Fruit fly (Drosophila melanogaster): ENCODE results near the gene dos.

dm6 chr3L:2645068-2645467 lies 55.9 kb downstream of the dos start, which contains the start of gene CG1143:
- no peak for TF ChIP-seq CG8478 (optimal IDR thresholded peaks at IDR 0.05)
- TF ChIP-seq psq (optimal IDR thresholded peaks at IDR 0.05), result no peak
- no peak for TF ChIP-seq EcR (GFP tag; optimal IDR thresholded peaks at IDR 0.05)
- no peak for TF ChIP-seq pan (optimal IDR thresholded peaks at IDR 0.05)
- no peak for TF ChIP-seq Dll (optimal IDR thresholded peaks at IDR 0.05)
